Worm (Caenorhabditis elegans) whole organism, young adult: ENCODE measurements around the gene set-2.

Source experiments
- B0035.1 ChIP-seq: sonication (generic microtip); optimal IDR thresholded peaks from 2 replicates; lab custom pipeline; 2016; ENCODE audit warnings: missing genetic modification characterization, mild to moderate bottlenecking, missing compliant biosample characterization, missing genotype, missing genetic modification reagents
- B0261.1 ChIP-seq: sonication (generic microtip); optimal IDR thresholded peaks from 2 replicates; lab custom pipeline; 2016; ENCODE audit warnings: mild to moderate bottlenecking, missing genetic modification characterization, moderate library complexity, missing compliant biosample characterization
- D2030.7 ChIP-seq: fragments of 200-800 bp; sonication (Bioruptor generic); IDR thresholded peaks from 2 replicates; pipeline ENCODE4 v1.3.6; 2022; ENCODE audit warnings: missing genetic modification reagents, missing genetic modification characterization, missing compliant biosample characterization
- F10E7.11 ChIP-seq: sonication (generic microtip); optimal IDR thresholded peaks from 2 replicates; lab custom pipeline; 2017; ENCODE audit warnings: mild to moderate bottlenecking, missing genetic modification characterization, moderate library complexity, missing compliant biosample characterization
- F33H1.4 ChIP-seq: fragments of 200-800 bp; sonication (Bioruptor generic); IDR thresholded peaks from 2 replicates; pipeline ENCODE4 v1.3.6; 2022; ENCODE audit warnings: missing genetic modification reagents, missing genetic modification characterization, missing compliant biosample characterization
- F52B5.7 ChIP-seq: sonication (generic microtip); optimal IDR thresholded peaks from 2 replicates; lab custom pipeline; 2016; ENCODE audit warnings: mild to moderate bottlenecking, missing genetic modification characterization, missing compliant biosample characterization
- ZK185.1 ChIP-seq: sonication (generic microtip); optimal IDR thresholded peaks from 2 replicates; lab custom pipeline; 2016; ENCODE audit warnings: mild to moderate bottlenecking, missing genetic modification characterization, missing compliant biosample characterization; ENCODE audit not compliant: poor library complexity, severe bottlenecking
- cebp-1 ChIP-seq, 2 experiments: fragments of 200-800 bp in 1 of 2; sonication (Bioruptor generic) in 1 of 2; sonication (generic microtip) in 1 of 2; IDR thresholded peaks in 1 of 2; optimal IDR thresholded peaks in 1 of 2; 2 replicates each; pipeline versions ENCODE4 v1.3.6 to Lab custom; 2017 to 2022; ENCODE audit warnings: missing compliant biosample characterization in 2 of 2, missing genetic modification characterization in 2 of 2, mild to moderate bottlenecking in 1 of 2, missing genetic modification reagents in 1 of 2, moderate library complexity in 1 of 2
- ceh-40 ChIP-seq: fragments of 200-800 bp; sonication (Bioruptor generic); IDR thresholded peaks from 2 replicates; pipeline ENCODE4 v1.3.6; 2022; ENCODE audit warnings: missing genetic modification characterization, missing compliant biosample characterization
- die-1 ChIP-seq: sonication (generic microtip); optimal IDR thresholded peaks from 2 replicates; lab custom pipeline; 2016; ENCODE audit warnings: missing genotype, mild to moderate bottlenecking, missing genetic modification characterization, missing compliant biosample characterization
- dox-1 ChIP-seq: fragments of 200-800 bp; sonication (Bioruptor generic); IDR thresholded peaks from 2 replicates; pipeline ENCODE4 v1.3.6; 2022; ENCODE audit warnings: missing genetic modification reagents, missing genetic modification characterization, missing compliant biosample characterization
- efl-1 ChIP-seq: fragments of 150-350 bp; optimal IDR thresholded peaks from 2 replicates; lab custom pipeline; 2014; ENCODE audit warnings: missing biosample characterization, missing genetic modification reagents, missing genetic modification characterization
- egl-18 ChIP-seq: fragments of 200-800 bp; sonication (Bioruptor generic); IDR thresholded peaks from 2 replicates; pipeline ENCODE4 v1.3.6; 2022; ENCODE audit warnings: missing genetic modification reagents, missing genetic modification characterization, missing compliant biosample characterization
- him-1 ChIP-seq: sonication (generic microtip); optimal IDR thresholded peaks from 2 replicates; lab custom pipeline; 2016; ENCODE audit warnings: missing genotype, missing genetic modification reagents, missing genetic modification characterization, missing compliant biosample characterization
- hrde-1 ChIP-seq: sonication (generic microtip); optimal IDR thresholded peaks from 2 replicates; lab custom pipeline; 2016; ENCODE audit warnings: missing genetic modification characterization, mild to moderate bottlenecking, missing compliant biosample characterization, moderate library complexity, missing genotype, missing genetic modification reagents, borderline replicate concordance
- lin-35 ChIP-seq, 3 experiments: fragments of 150-350 bp in 2 of 3; sonication (generic microtip) in 1 of 3; optimal IDR thresholded peaks; 2 replicates each; lab custom pipeline; 2014 to 2018; ENCODE audit warnings: missing biosample characterization in 3 of 3, missing genetic modification characterization in 3 of 3, missing genetic modification reagents in 3 of 3
- lsl-1 ChIP-seq: fragments of 200-800 bp; sonication (Bioruptor generic); optimal IDR thresholded peaks from 2 replicates; lab custom pipeline; 2018; ENCODE audit warnings: mild to moderate bottlenecking, missing genetic modification characterization, moderate library complexity, missing compliant biosample characterization
- lsy-27 ChIP-seq: sonication (generic microtip); optimal IDR thresholded peaks from 2 replicates; lab custom pipeline; 2017; ENCODE audit warnings: missing genetic modification characterization, mild to moderate bottlenecking, missing compliant biosample characterization, antibody characterized with exemption, missing genotype, borderline replicate concordance; ENCODE audit not compliant: insufficient read depth
- madf-3 ChIP-seq: fragments of 200-800 bp; sonication (Bioruptor generic); IDR thresholded peaks from 2 replicates; pipeline ENCODE4 v1.3.6; 2022; ENCODE audit warnings: missing genetic modification reagents, missing genetic modification characterization, missing compliant biosample characterization
- madf-6 ChIP-seq: fragments of 200-800 bp; sonication (Bioruptor generic); IDR thresholded peaks from 2 replicates; pipeline ENCODE4 v1.3.6; 2022; ENCODE audit warnings: missing genetic modification reagents, missing genetic modification characterization, missing compliant biosample characterization
- madf-8 ChIP-seq: fragments of 200-800 bp; sonication (Bioruptor generic); conservative IDR thresholded peaks from 2 replicates; pipeline ENCODE4 v1.3.6; 2022; ENCODE audit warnings: missing genetic modification reagents, missing genetic modification characterization, missing compliant biosample characterization
- nhr-120 ChIP-seq: fragments of 200-800 bp; sonication (Bioruptor generic); IDR thresholded peaks from 2 replicates; pipeline ENCODE4 v1.3.6; 2022; ENCODE audit warnings: missing genetic modification characterization, missing compliant biosample characterization
- nhr-27 ChIP-seq: fragments of 200-800 bp; sonication (Bioruptor generic); optimal IDR thresholded peaks from 2 replicates; lab custom pipeline; 2018; ENCODE audit warnings: mild to moderate bottlenecking, missing genetic modification characterization, moderate library complexity, missing compliant biosample characterization
- nhr-80 ChIP-seq: sonication (generic microtip); optimal IDR thresholded peaks from 2 replicates; lab custom pipeline; 2016; ENCODE audit warnings: missing genetic modification characterization, missing compliant biosample characterization
- snpc-1.3 ChIP-seq: sonication (generic microtip); optimal IDR thresholded peaks from 2 replicates; lab custom pipeline; 2017; ENCODE audit warnings: missing genetic modification characterization, mild to moderate bottlenecking, missing compliant biosample characterization, antibody characterized with exemption, moderate library complexity, missing genotype, missing genetic modification reagents; ENCODE audit not compliant: insufficient read depth
- snpc-3.4 ChIP-seq: sonication (generic microtip); optimal IDR thresholded peaks from 2 replicates; lab custom pipeline; 2017; ENCODE audit warnings: missing genetic modification characterization, mild to moderate bottlenecking, missing compliant biosample characterization, antibody characterized with exemption, moderate library complexity, missing genotype, missing genetic modification reagents
- snpc-4 ChIP-seq, 5 experiments: fragments of 150-350 bp in 1 of 5; sonication (generic microtip) in 4 of 5; optimal IDR thresholded peaks; 2 replicates each; lab custom pipeline; 2014 to 2018; ENCODE audit warnings: missing genetic modification characterization in 5 of 5, missing biosample characterization in 3 of 5, antibody characterized with exemption in 2 of 5, mild to moderate bottlenecking in 2 of 5, missing compliant biosample characterization in 2 of 5, missing genotype in 2 of 5, moderate library complexity in 2 of 5, missing genetic modification reagents in 1 of 5
- somi-1 ChIP-seq: fragments of 200-800 bp; sonication (Bioruptor generic); optimal IDR thresholded peaks from 2 replicates; lab custom pipeline; 2018; ENCODE audit warnings: mild to moderate bottlenecking, missing genetic modification characterization, missing compliant biosample characterization
- tbx-9 ChIP-seq: sonication (generic microtip); optimal IDR thresholded peaks from 2 replicates; lab custom pipeline; 2016; ENCODE audit warnings: borderline replicate concordance, missing genetic modification characterization, inconsistent platforms, missing compliant biosample characterization
- xnd-1 ChIP-seq: sonication (generic microtip); optimal IDR thresholded peaks from 2 replicates; lab custom pipeline; 2016; ENCODE audit warnings: missing genotype, missing genetic modification reagents, missing genetic modification characterization, missing compliant biosample characterization
- ztf-6 ChIP-seq: fragments of 200-800 bp; sonication (Bioruptor generic); IDR thresholded peaks from 2 replicates; pipeline ENCODE4 v1.3.6; 2022; ENCODE audit warnings: missing genetic modification reagents, missing genetic modification characterization, missing compliant biosample characterization

The set-2 gene

ce11 chrIII:4910956-4911355, 19.0 kb downstream of the set-2 start, which contains the start of gene F26F4.2:
TSS of gene F26F4.2 (plus strand) at chrIII:4911256.
- TF ChIP-seq F52B5.7 (no peak), ztf-6 (GFP tag; lab: Robert Waterston, UW) (no peak)
- TF ChIP-seq, all 124 proteins: peak for 0

- TF ChIP-seq lin-35 (GFP tag; optimal IDR thresholded peaks at IDR 0.05; lab: Kevin White, UChicago), result no peak
- no peak for TF ChIP-seq nhr-120 (GFP tag; lab: Robert Waterston, UW)
- no peak for TF ChIP-seq xnd-1
Measured at ce11 chrIII:4909938-4910337, 20.1 kb downstream of the set-2 start, which contains the start of gene F26F4.12. TSS of gene F26F4.12 (minus strand) at chrIII:4910038.

- TF ChIP-seq nhr-27 (tag; lab: Kevin White, UChicago) (no peak), lsy-27 (tag; lab: Kevin White, UChicago) (no peak), hrde-1 (tag; lab: Kevin White, UChicago) (no peak), B0035.1 (tag; lab: Kevin White, UChicago) (no peak)
Measured at ce11 chrIII:4906896-4907295, 23.1 kb downstream of the set-2 start, which contains the start of gene rom-1. TSS of gene rom-1 (plus strand) at chrIII:4907196.

ce11 chrIII:4906365-4906764, 23.6 kb downstream of the set-2 start:
- TF ChIP-seq cebp-1 (GFP tag; IDR thresholded peaks at IDR 0.05; lab: Robert Waterston, UW), result no peak
- TF ChIP-seq cebp-1 (tag; optimal IDR thresholded peaks at IDR 0.05; lab: Kevin White, UChicago), result peak; percentile 6
- no peak for TF ChIP-seq egl-18
- peak; percentile 77 for TF ChIP-seq nhr-80 (tag; lab: Kevin White, UChicago)
- no peak for TF ChIP-seq hrde-1 (tag; lab: Kevin White, UChicago)
- TF ChIP-seq madf-3 (GFP tag; lab: Robert Waterston, UW), result no peak
- no peak for TF ChIP-seq B0035.1 (tag; lab: Kevin White, UChicago)
- TF ChIP-seq, all 124 proteins: peak for 2

- peak; percentile 7 for TF ChIP-seq him-1 (tag; lab: Kevin White, UChicago)
- peak; percentile 51 for TF ChIP-seq nhr-80 (tag; lab: Kevin White, UChicago)
- peak; percentile 20 for TF ChIP-seq efl-1 (GFP tag; lab: Kevin White, UChicago)
- TF ChIP-seq ZK185.1 (tag; lab: Kevin White, UChicago), result peak; percentile 5
- no peak for TF ChIP-seq F10E7.11 (tag; lab: Kevin White, UChicago)
- no peak for TF ChIP-seq die-1 (tag; lab: Kevin White, UChicago)
- no peak for TF ChIP-seq cebp-1 (GFP tag; IDR thresholded peaks at IDR 0.05; lab: Robert Waterston, UW)
- TF ChIP-seq cebp-1 (tag; optimal IDR thresholded peaks at IDR 0.05; lab: Kevin White, UChicago), result peak; percentile 67
- TF ChIP-seq dox-1 (GFP tag; lab: Robert Waterston, UW), result peak; percentile 43; the same call in 1 of the 2 replicates
- TF ChIP-seq, all 124 proteins: peak for 6
Measured at ce11 chrIII:4905405-4905804, 24.6 kb downstream of the set-2 start, which contains the start of gene F26F4.8. TSS of gene F26F4.8 (minus strand) at chrIII:4905473.

ce11 chrIII:4903784-4904183, 26.2 kb downstream of the set-2 start, which contains the start of gene kbp-2:
TSS of gene kbp-2 (minus strand) at chrIII:4903884.
- TF ChIP-seq tbx-9 (no peak), somi-1 (GFP tag; lab: Kevin White, UChicago) (no peak), B0261.1 (tag; lab: Kevin White, UChicago) (no peak), snpc-3.4 (tag; lab: Kevin White, UChicago) (no peak)
- TF ChIP-seq, all 124 proteins: peak for 0

- TF ChIP-seq D2030.7, result peak; percentile 63
- peak; percentile 88 for TF ChIP-seq lsl-1 (GFP tag; lab: Kevin White, UChicago)
- TF ChIP-seq snpc-3.4 (tag; lab: Kevin White, UChicago), result peak; percentile 63
- TF ChIP-seq madf-8 (GFP tag; lab: Robert Waterston, UW), result peak; percentile 47; the same call in 1 of the 2 replicates
- TF ChIP-seq F33H1.4 (GFP tag; lab: Robert Waterston, UW), result peak; percentile 90
- peak; percentile 58 for TF ChIP-seq snpc-1.3 (tag; lab: Kevin White, UChicago)
- TF ChIP-seq efl-1 (GFP tag; lab: Kevin White, UChicago), result peak; percentile 23
- no peak for TF ChIP-seq ceh-40 (GFP tag; lab: Robert Waterston, UW)
- no peak for TF ChIP-seq snpc-4 (GFP tag; optimal IDR thresholded peaks at IDR 0.05; lab: Kevin White, UChicago)
- TF ChIP-seq snpc-4 (tag; optimal IDR thresholded peaks at IDR 0.05; lab: Kevin White, UChicago), result no peak
- TF ChIP-seq xnd-1, result peak; percentile 51
- TF ChIP-seq madf-6, result peak; percentile 85
- TF ChIP-seq dox-1 (GFP tag; lab: Robert Waterston, UW), result no peak
- TF ChIP-seq, all 124 proteins: peak for 9
Measured at ce11 chrIII:4900260-4900659, 29.7 kb downstream of the set-2 start, which contains the start of gene tag-340. TSS of gene tag-340 (plus strand) at chrIII:4900508.
